Worm (Caenorhabditis elegans): ENCODE measurements around the gene ttr-19.

Gene ttr-19

DNA sequence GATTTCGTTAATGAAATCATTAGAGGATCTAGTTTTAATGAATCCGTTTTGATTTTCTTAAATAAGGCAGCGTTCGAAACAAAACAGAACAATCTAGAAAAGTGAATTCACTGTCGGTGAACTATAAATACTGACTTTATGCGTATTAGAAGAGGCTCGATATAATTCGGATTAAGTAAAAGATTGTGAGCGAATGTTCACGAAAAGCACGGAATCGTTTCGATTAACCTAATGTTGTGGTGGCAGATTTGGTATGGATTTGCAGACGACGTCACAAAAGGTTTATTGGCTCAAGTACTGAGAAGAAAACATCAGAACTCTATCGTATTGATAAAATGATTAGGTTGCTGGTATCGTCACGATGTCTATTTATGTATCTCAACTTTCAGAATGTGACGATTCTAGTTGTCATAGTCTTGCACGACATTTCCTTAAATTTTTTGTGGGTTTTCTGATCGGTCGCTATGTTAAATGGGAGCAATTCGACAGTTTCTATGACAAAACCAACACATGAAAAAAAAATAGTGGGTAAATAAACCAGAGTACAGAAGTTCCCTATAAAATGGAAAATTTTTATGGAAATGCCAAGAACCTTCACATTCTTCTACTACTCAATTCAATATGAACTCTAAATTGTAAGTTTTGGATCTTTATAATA lies 2.1 kb upstream of the ttr-19 start, which contains the start of the genes pyt-1 and fipr-7:
TSS of gene pyt-1 (minus strand) at position 101 of the 658 bp plus-strand sequence.
TSS of gene fipr-7 (plus strand) at position 608 of the 658 bp plus-strand sequence.
- no peak for TF ChIP-seq C08G9.2 (tag; optimal IDR thresholded peaks at IDR 0.05)
- no peak for TF ChIP-seq tbx-2 (tag; optimal IDR thresholded peaks at IDR 0.05)
- no peak for TF ChIP-seq pat-9 (tag; optimal IDR thresholded peaks at IDR 0.05)
- TF ChIP-seq unc-3 (GFP tag; conservative IDR thresholded peaks at IDR 0.05), result no peak
- TF ChIP-seq unc-3 (tag; optimal IDR thresholded peaks at IDR 0.05), result no peak
- no peak for TF ChIP-seq fkh-10 (GFP tag; optimal IDR thresholded peaks at IDR 0.05)
- TF ChIP-seq gmeb-2 (tag; optimal IDR thresholded peaks at IDR 0.05), result no peak
- TF ChIP-seq lin-11 (tag; optimal IDR thresholded peaks at IDR 0.05), result no peak
- TF ChIP-seq ceh-2 (tag; optimal IDR thresholded peaks at IDR 0.05), result no peak
- no peak for TF ChIP-seq ceh-9 (tag; optimal IDR thresholded peaks at IDR 0.05)
- no peak for TF ChIP-seq ceh-18 (tag; optimal IDR thresholded peaks at IDR 0.05)
- TF ChIP-seq ceh-45 (GFP tag; IDR thresholded peaks at IDR 0.05), result no peak
- no peak for TF ChIP-seq hlh-6 (tag; optimal IDR thresholded peaks at IDR 0.05)
- no peak for TF ChIP-seq fkh-6 (tag; optimal IDR thresholded peaks at IDR 0.05)
- no peak for TF ChIP-seq che-1 (tag; optimal IDR thresholded peaks at IDR 0.05)
- no peak for TF ChIP-seq odd-2 (tag; optimal IDR thresholded peaks at IDR 0.05)
- no peak for TF ChIP-seq ets-4 (tag; optimal IDR thresholded peaks at IDR 0.05)
- no peak for TF ChIP-seq Y22D7AL.16 (tag; optimal IDR thresholded peaks at IDR 0.05)
- TF ChIP-seq pha-4 (tag; optimal IDR thresholded peaks at IDR 0.05), result no peak

DNA sequence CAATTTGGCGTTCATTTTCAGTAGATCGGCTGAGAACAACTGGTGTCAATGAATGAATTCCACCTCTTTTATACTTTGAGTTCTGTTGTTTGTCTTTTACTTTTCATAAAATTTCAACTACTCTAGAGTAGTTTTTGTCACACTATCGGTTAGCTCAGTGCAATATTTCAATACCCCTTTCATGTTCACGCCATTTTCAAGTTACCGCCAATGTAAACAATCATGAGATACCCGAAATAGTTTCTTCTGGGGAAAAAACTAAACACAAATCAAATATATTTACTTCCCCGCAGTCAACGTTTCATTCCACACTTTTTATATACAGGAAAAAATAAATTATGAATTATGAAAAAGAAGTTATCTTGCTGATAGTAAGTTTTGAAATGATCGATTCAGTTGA lies 1.1 kb upstream of the ttr-19 start, which contains the start of gene fipr-4:
TSS of gene fipr-4 (minus strand) at position 101 of the 400 bp plus-strand sequence.
- TF ChIP-seq lin-11 (tag; optimal IDR thresholded peaks at IDR 0.05), result no peak
- TF ChIP-seq pag-3 (tag; optimal IDR thresholded peaks at IDR 0.05; ENCODE audit: borderline replicate concordance), result no peak
- no peak for TF ChIP-seq tbx-2 (tag; optimal IDR thresholded peaks at IDR 0.05)
- no peak for TF ChIP-seq che-1 (tag; optimal IDR thresholded peaks at IDR 0.05)

DNA sequence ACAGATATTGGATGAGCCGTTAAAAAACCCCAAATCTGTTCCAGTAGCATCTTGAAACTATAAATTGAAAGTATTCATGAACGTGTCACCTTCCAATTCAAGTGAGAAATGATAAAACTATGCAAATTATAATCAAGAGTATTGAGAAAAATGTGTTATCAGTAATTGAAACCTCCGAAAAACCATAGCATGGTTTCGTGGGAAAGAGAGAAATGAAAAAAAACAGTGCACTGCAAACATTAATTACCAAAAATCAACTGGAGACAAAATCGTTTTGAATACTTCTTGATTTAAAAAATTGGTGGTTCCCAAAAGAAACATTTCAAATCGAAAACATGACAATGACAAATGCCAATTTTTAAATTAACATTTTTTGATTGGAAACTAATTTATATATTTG lies 1.6 kb downstream of the ttr-19 start, which contains the start of gene daf-36:
TSS of gene daf-36 (minus strand) at position 101 of the 400 bp plus-strand sequence.
- TF ChIP-seq ceh-6 (GFP tag; optimal IDR thresholded peaks at IDR 0.05) (no peak), lin-11 (tag; optimal IDR thresholded peaks at IDR 0.05) (no peak), K02D7.2 (tag; optimal IDR thresholded peaks at IDR 0.05) (no peak), tbx-2 (tag; optimal IDR thresholded peaks at IDR 0.05) (no peak), unc-86 (tag; optimal IDR thresholded peaks at IDR 0.05) (no peak), ceh-34 (tag; optimal IDR thresholded peaks at IDR 0.05) (no peak), mec-3 (tag; optimal IDR thresholded peaks at IDR 0.05; ENCODE audit: borderline replicate concordance) (no peak)

DNA sequence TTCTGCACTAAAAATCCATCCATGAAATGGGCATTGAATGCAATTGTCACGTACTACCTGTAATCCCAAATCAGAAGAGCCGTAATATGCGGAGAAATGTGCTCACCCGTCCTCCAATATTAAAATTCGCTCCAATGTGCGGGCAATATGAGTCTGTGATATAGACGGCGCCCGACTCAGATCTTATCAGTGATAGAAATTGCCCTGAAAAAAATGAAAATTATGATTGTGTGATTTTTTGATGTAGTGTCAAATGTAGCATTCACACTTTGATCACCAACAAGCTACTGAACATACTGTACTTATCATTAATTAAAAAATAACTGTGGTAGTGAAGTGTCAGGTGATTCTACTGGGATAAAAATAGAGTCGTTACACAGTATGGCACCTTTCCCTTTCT lies 2.6 kb downstream of the ttr-19 start:
- TF ChIP-seq che-1 (tag; optimal IDR thresholded peaks at IDR 0.05) (no peak), ceh-14 (tag; optimal IDR thresholded peaks at IDR 0.05) (no peak)

DNA sequence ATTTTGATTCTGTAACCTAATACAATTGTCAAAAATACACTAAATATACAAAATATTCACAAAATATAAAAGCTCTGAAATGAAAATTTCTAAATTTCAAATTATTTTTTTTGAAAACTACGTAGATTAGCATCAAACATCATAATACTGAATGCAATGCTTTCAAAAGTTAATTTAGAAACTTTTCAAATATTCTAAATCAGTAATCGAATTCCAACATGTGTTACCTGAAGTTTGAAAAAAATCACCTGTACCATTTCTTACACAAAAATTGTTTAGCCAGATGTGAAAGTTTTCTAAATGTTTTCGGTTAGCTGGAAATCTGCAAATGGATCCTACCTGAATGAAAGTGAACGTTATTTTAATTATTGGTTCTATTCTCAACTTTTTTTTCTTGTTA lies 5.2 kb downstream of the ttr-19 start, which contains the start of gene C12D8.20:
TSS of gene C12D8.20 (plus strand) at position 301 of the 400 bp plus-strand sequence.
- TF ChIP-seq dmd-4 (tag; optimal IDR thresholded peaks at IDR 0.05; ENCODE audit: borderline replicate concordance), result no peak
- TF ChIP-seq fax-1 (tag; optimal IDR thresholded peaks at IDR 0.05), result no peak
- TF ChIP-seq elt-2 (tag; optimal IDR thresholded peaks at IDR 0.05), result no peak
- TF ChIP-seq fkh-6 (tag; optimal IDR thresholded peaks at IDR 0.05), result no peak
- TF ChIP-seq pha-4 (tag; optimal IDR thresholded peaks at IDR 0.05), result no peak

DNA sequence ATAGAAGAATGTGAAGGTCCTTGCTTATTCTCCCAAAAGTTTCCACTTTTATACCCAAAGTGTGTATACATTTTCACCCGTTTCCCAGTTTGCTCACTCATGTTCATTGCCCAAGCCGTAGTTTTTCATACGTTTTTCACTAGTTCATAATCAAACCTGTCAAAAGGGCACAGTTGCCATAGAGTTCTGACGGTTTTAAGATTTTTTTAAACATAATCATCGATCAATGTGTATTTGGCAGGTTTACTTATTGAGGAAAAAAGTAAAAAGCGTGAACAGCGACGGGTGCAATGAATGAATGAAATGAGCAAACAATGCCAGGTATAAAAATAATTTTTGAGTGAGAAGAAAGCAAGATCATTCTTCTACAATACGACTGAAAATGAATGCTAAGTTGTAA lies 5.9 kb downstream of the ttr-19 start, which contains the start of the genes fipr-5 and fipr-9:
TSS of gene fipr-5 (minus strand) at position 101 of the 400 bp plus-strand sequence.
TSS of gene fipr-9 (plus strand) at position 346 of the 400 bp plus-strand sequence.
- no peak for TF ChIP-seq ceh-34 (tag; optimal IDR thresholded peaks at IDR 0.05)
- no peak for TF ChIP-seq lim-6 (tag; optimal IDR thresholded peaks at IDR 0.05)
- no peak for TF ChIP-seq unc-3 (GFP tag; conservative IDR thresholded peaks at IDR 0.05)
- TF ChIP-seq unc-3 (tag; optimal IDR thresholded peaks at IDR 0.05), result no peak
- no peak for TF ChIP-seq lin-11 (tag; optimal IDR thresholded peaks at IDR 0.05)
- no peak for TF ChIP-seq npax-4 (tag; optimal IDR thresholded peaks at IDR 0.05)
- no peak for TF ChIP-seq fkh-10 (GFP tag; optimal IDR thresholded peaks at IDR 0.05)
- TF ChIP-seq syd-9 (tag; optimal IDR thresholded peaks at IDR 0.05), result no peak
- TF ChIP-seq unc-42 (tag; optimal IDR thresholded peaks at IDR 0.05), result no peak
- TF ChIP-seq unc-86 (tag; optimal IDR thresholded peaks at IDR 0.05), result no peak
- TF ChIP-seq ceh-9 (tag; optimal IDR thresholded peaks at IDR 0.05), result no peak

All from whole organism, late embryonic.